Worm (Caenorhabditis elegans) whole organism, L1 larva: Measurements from ENCODE around the gene F14B8.5.

Experiments used
- ama-1 ChIP-seq: fragments of 150-350 bp; optimal IDR thresholded peaks from 2 replicates; lab custom pipeline; 2014
- blmp-1 ChIP-seq: fragments of 150-350 bp; optimal IDR thresholded peaks from 2 replicates; lab custom pipeline; 2014; ENCODE audit warnings: missing biosample characterization, missing genetic modification characterization
- ceh-8 ChIP-seq: fragments of 200-800 bp; sonication (Bioruptor generic); optimal IDR thresholded peaks from 2 replicates; lab custom pipeline; 2018; ENCODE audit warnings: mild to moderate bottlenecking, missing genetic modification characterization, moderate library complexity, missing compliant biosample characterization
- ceh-82 ChIP-seq, 3 experiments: fragments of 150-350 bp in 1 of 3; sonication (generic microtip) in 2 of 3; optimal IDR thresholded peaks; 2 replicates each; lab custom pipeline; 2014 to 2017; ENCODE audit warnings: missing biosample characterization in 3 of 3, missing genetic modification characterization in 3 of 3
- lin-35 ChIP-seq, 2 experiments: fragments of 150-350 bp; optimal IDR thresholded peaks; 2 replicates each; lab custom pipeline; 2014; ENCODE audit warnings: missing biosample characterization in 2 of 2, missing genetic modification characterization in 2 of 2, missing genetic modification reagents in 2 of 2
- nhr-237 ChIP-seq: fragments of 150-350 bp; optimal IDR thresholded peaks from 2 replicates; lab custom pipeline; 2014; ENCODE audit warnings: missing biosample characterization, missing genetic modification characterization
- nhr-47 ChIP-seq: sonication (generic microtip); optimal IDR thresholded peaks from 2 replicates; lab custom pipeline; 2016; ENCODE audit warnings: mild to moderate bottlenecking, missing genetic modification characterization, moderate library complexity, missing compliant biosample characterization
- nhr-76 ChIP-seq: sonication (generic microtip); optimal IDR thresholded peaks from 2 replicates; lab custom pipeline; 2017; ENCODE audit warnings: missing biosample characterization, missing genetic modification characterization
- pax-3 ChIP-seq: fragments of 200-800 bp; sonication (Bioruptor generic); optimal IDR thresholded peaks from 2 replicates; lab custom pipeline; 2018; ENCODE audit warnings: mild to moderate bottlenecking, missing genetic modification characterization, moderate library complexity, missing compliant biosample characterization
- sup-37 ChIP-seq: fragments of 200-800 bp; sonication (Bioruptor generic); optimal IDR thresholded peaks from 2 replicates; lab custom pipeline; 2018; ENCODE audit warnings: mild to moderate bottlenecking, missing genetic modification characterization, missing compliant biosample characterization
- zag-1 ChIP-seq: fragments of 150-350 bp; optimal IDR thresholded peaks from 2 replicates; lab custom pipeline; 2014; ENCODE audit warnings: missing biosample characterization, missing genetic modification characterization

- no peak for TF ChIP-seq nhr-237 (tag; lab: Kevin White, UChicago)
- no peak for TF ChIP-seq ceh-8
- no peak for TF ChIP-seq nhr-76 (tag; lab: Kevin White, UChicago)
- no peak for TF ChIP-seq ceh-82 (tag; optimal IDR thresholded peaks at IDR 0.05; lab: Kevin White, UChicago)
- no peak for TF ChIP-seq zag-1
- TF ChIP-seq pax-3 = no peak
- no peak for TF ChIP-seq lin-35 (GFP tag; optimal IDR thresholded peaks at IDR 0.05; lab: Kevin White, UChicago)
- TF ChIP-seq sup-37 (GFP tag; lab: Kevin White, UChicago) = no peak
- TF ChIP-seq nhr-47 = no peak
- TF ChIP-seq ama-1 (lab: Kevin White, UChicago) = no peak
- no peak for TF ChIP-seq blmp-1 (tag; lab: Kevin White, UChicago)
Measured at ce11 chrX:6913989-6914388, 14.5 kb downstream of the F14B8.5 start, which contains the start of gene nhx-4.
